Fruit fly (Drosophila melanogaster) whole organism, prepupa: ENCODE measurements around the gene RabX2.

Experiments used
- CG10631 ChIP-seq: fragments of 200-800 bp; sonication (Bioruptor generic); optimal IDR thresholded peaks from 2 replicates; lab custom pipeline; 2016; ENCODE audit warnings: missing biosample characterization, missing genetic modification characterization
- CG10669 ChIP-seq: fragments of 200-800 bp; sonication (Bioruptor generic); optimal IDR thresholded peaks from 3 replicates; lab custom pipeline; 2018; ENCODE audit warnings: missing biosample characterization, mild to moderate bottlenecking, missing genetic modification characterization, moderate library complexity
- CG11294 ChIP-seq: fragments of 200-800 bp; sonication (Bioruptor generic); IDR thresholded peaks from 2 replicates; pipeline ENCODE4 v1.3.6; 2022; ENCODE audit warnings: missing biosample characterization, missing genetic modification characterization
- CG11762 ChIP-seq: fragments of 200-800 bp; sonication (Bioruptor generic); optimal IDR thresholded peaks from 3 replicates; lab custom pipeline; 2016; ENCODE audit warnings: missing biosample characterization, missing genetic modification characterization; ENCODE audit not compliant: insufficient read depth
- CG11902 ChIP-seq: fragments of 200-800 bp; sonication (Bioruptor generic); optimal IDR thresholded peaks from 3 replicates; lab custom pipeline; 2016; ENCODE audit warnings: missing biosample characterization, missing genetic modification characterization
- CG1621 ChIP-seq: fragments of 200-800 bp; sonication (Bioruptor generic); optimal IDR thresholded peaks from 3 replicates; lab custom pipeline; 2018; ENCODE audit warnings: missing biosample characterization, mild to moderate bottlenecking, missing genetic modification characterization
- CG16779 ChIP-seq: fragments of 200-800 bp; sonication (Bioruptor generic); optimal IDR thresholded peaks from 3 replicates; lab custom pipeline; 2017; ENCODE audit warnings: missing biosample characterization, mild to moderate bottlenecking, missing genetic modification characterization
- CG3032 ChIP-seq: fragments of 200-800 bp; optimal IDR thresholded peaks from 2 replicates; lab custom pipeline; 2019; ENCODE audit warnings: missing biosample characterization, mild to moderate bottlenecking, missing genetic modification characterization, moderate library complexity
- CG6163 ChIP-seq: fragments of 200-800 bp; sonication (Bioruptor generic); IDR thresholded peaks from 3 replicates; pipeline ENCODE4 v1.3.6; 2022; ENCODE audit warnings: missing biosample characterization, missing genetic modification characterization
- CG6276 ChIP-seq: fragments of 200-800 bp; sonication (Bioruptor generic); optimal IDR thresholded peaks from 2 replicates; lab custom pipeline; 2017; ENCODE audit warnings: missing biosample characterization, mild to moderate bottlenecking, missing genetic modification characterization
- CG6792 ChIP-seq: fragments of 200-800 bp; sonication (Bioruptor generic); optimal IDR thresholded peaks from 3 replicates; lab custom pipeline; 2016; ENCODE audit warnings: missing biosample characterization, missing genetic modification characterization
- CG7368 ChIP-seq: fragments of 200-800 bp; sonication (Bioruptor generic); optimal IDR thresholded peaks from 3 replicates; lab custom pipeline; 2016; ENCODE audit warnings: missing biosample characterization, missing genetic modification characterization
- CG9139 ChIP-seq: fragments of 200-800 bp; sonication (Bioruptor generic); optimal IDR thresholded peaks from 3 replicates; lab custom pipeline; 2017; ENCODE audit warnings: missing biosample characterization, mild to moderate bottlenecking, missing genetic modification characterization
- Eip75B ChIP-seq: fragments of 200-800 bp; sonication (Bioruptor generic); optimal IDR thresholded peaks from 3 replicates; lab custom pipeline; 2016; ENCODE audit warnings: missing biosample characterization, missing genetic modification characterization
- Eip78C ChIP-seq: fragments of 200-800 bp; sonication (Bioruptor generic); peaks from one replicate; lab custom pipeline; 2016; ENCODE audit warnings: missing biosample characterization, missing genetic modification characterization
- Eip93F ChIP-seq: fragments of 200-800 bp; sonication (Bioruptor generic); optimal IDR thresholded peaks from 2 replicates; lab custom pipeline; 2016; ENCODE audit warnings: missing biosample characterization, mild to moderate bottlenecking, missing genetic modification characterization
- Hr39 ChIP-seq: fragments of 200-800 bp; sonication (Bioruptor generic); optimal IDR thresholded peaks from 2 replicates; lab custom pipeline; 2016; ENCODE audit warnings: missing biosample characterization, missing genetic modification characterization
- Hr4 ChIP-seq: fragments of 200-800 bp; sonication (Bioruptor generic); optimal IDR thresholded peaks from 3 replicates; lab custom pipeline; 2016; ENCODE audit warnings: missing biosample characterization, missing genetic modification characterization
- Lpt ChIP-seq: fragments of 200-800 bp; sonication (Bioruptor generic); optimal IDR thresholded peaks from 3 replicates; lab custom pipeline; 2016; ENCODE audit warnings: missing biosample characterization, missing genetic modification characterization
- Sox102F ChIP-seq: fragments of 200-800 bp; sonication (Bioruptor generic); optimal IDR thresholded peaks from 2 replicates; lab custom pipeline; 2016; ENCODE audit warnings: missing biosample characterization, mild to moderate bottlenecking, missing genetic modification characterization
- Sox14 ChIP-seq: fragments of 200-800 bp; sonication (Bioruptor generic); optimal IDR thresholded peaks from 3 replicates; lab custom pipeline; 2016; ENCODE audit warnings: missing biosample characterization, missing genetic modification characterization
- Sox15 ChIP-seq: fragments of 200-800 bp; sonication (Bioruptor generic); optimal IDR thresholded peaks from 3 replicates; lab custom pipeline; 2016; ENCODE audit warnings: missing biosample characterization, missing genetic modification characterization
- acj6 ChIP-seq: fragments of 200-800 bp; sonication (Bioruptor generic); optimal IDR thresholded peaks from 3 replicates; lab custom pipeline; 2016; ENCODE audit warnings: missing biosample characterization, missing genetic modification characterization
- cyc ChIP-seq: fragments of 200-800 bp; sonication (Bioruptor generic); optimal IDR thresholded peaks from 3 replicates; lab custom pipeline; 2016; ENCODE audit warnings: missing biosample characterization, missing genetic modification characterization
- dac ChIP-seq: fragments of 200-800 bp; sonication (Bioruptor generic); optimal IDR thresholded peaks from 2 replicates; lab custom pipeline; 2017; ENCODE audit warnings: missing biosample characterization, mild to moderate bottlenecking, missing genetic modification characterization
- eg ChIP-seq: fragments of 200-800 bp; sonication (Bioruptor generic); IDR thresholded peaks from 3 replicates; pipeline ENCODE4 v1.3.6; 2022; ENCODE audit warnings: missing biosample characterization, missing genetic modification characterization
- fd59A ChIP-seq: fragments of 200-800 bp; sonication (Bioruptor generic); optimal IDR thresholded peaks from 2 replicates; lab custom pipeline; 2017; ENCODE audit warnings: missing biosample characterization, mild to moderate bottlenecking, missing genetic modification characterization, missing genetic modification reagents
- fkh ChIP-seq: fragments of 200-800 bp; sonication (Bioruptor generic); optimal IDR thresholded peaks from 3 replicates; lab custom pipeline; 2017; ENCODE audit warnings: missing biosample characterization, mild to moderate bottlenecking, missing genetic modification characterization, moderate library complexity
- spab ChIP-seq: fragments of 200-800 bp; sonication (Bioruptor generic); optimal IDR thresholded peaks from 2 replicates; lab custom pipeline; 2017; ENCODE audit warnings: missing biosample characterization, mild to moderate bottlenecking, missing genetic modification characterization, missing genetic modification reagents
- svp ChIP-seq: fragments of 200-800 bp; sonication (Bioruptor generic); peaks from one replicate; lab custom pipeline; 2016; ENCODE audit warnings: missing biosample characterization, missing genetic modification characterization
- topi ChIP-seq: fragments of 200-800 bp; sonication (Bioruptor generic); optimal IDR thresholded peaks from 3 replicates; lab custom pipeline; 2016; ENCODE audit warnings: missing biosample characterization, missing genetic modification characterization
- vri ChIP-seq: fragments of 200-800 bp; sonication (Bioruptor generic); optimal IDR thresholded peaks from 3 replicates; lab custom pipeline; 2016; ENCODE audit warnings: missing biosample characterization, mild to moderate bottlenecking, missing genetic modification characterization

Gene RabX2

dm6 chrX:10417129-10417528 is at the start of gene RabX2:
RabX2 (plus strand) TSS chrX:10417429.
- TF ChIP-seq CG7368 (GFP tag; lab: Kevin White, UChicago) (no peak), vri (GFP tag; lab: Kevin White, UChicago) (no peak), spab (GFP tag; lab: Kevin White, UChicago) (no peak)
- TF ChIP-seq, all 60 proteins: peak for 0

dm6 chrX:10367801-10368203 is 49.4 kb upstream of the RabX2 start, which contains the start of gene CG17841:
CG17841 (plus strand) TSS chrX:10368052.
- TF ChIP-seq CG1621 (tag; lab: Kevin White, UChicago) (no peak), CG6163 (0 out of 3 replicates have a peak, but pooled peaks have one; percentile 11)

dm6 chrX:10369315-10369714 is 47.9 kb upstream of the RabX2 start:
- TF ChIP-seq CG11762 (GFP tag; lab: Kevin White, UChicago) (no peak), CG10669 (GFP tag; lab: Kevin White, UChicago) (no peak)

dm6 chrX:10369763-10370162 is 47.5 kb upstream of the RabX2 start:
- TF ChIP-seq vri (GFP tag; lab: Kevin White, UChicago) (peak; percentile 48), Eip75B (GFP tag; lab: Kevin White, UChicago) (no peak)

- no peak for TF ChIP-seq cyc
- TF ChIP-seq CG11902 (GFP tag; lab: Kevin White, UChicago): no peak
- no peak for TF ChIP-seq eg (GFP tag; lab: Robert Waterston, UW)
- TF ChIP-seq svp (GFP tag; lab: Kevin White, UChicago): peak; percentile 90
- TF ChIP-seq Sox14 (GFP tag; lab: Kevin White, UChicago): no peak
Measured at dm6 chrX:10370201-10371038, 46.8 kb upstream of the RabX2 start.

- TF ChIP-seq CG3032: no peak
- no peak for TF ChIP-seq CG6276
- no peak for TF ChIP-seq Hr4 (GFP tag; lab: Kevin White, UChicago)
- TF ChIP-seq CG11294 (GFP tag; lab: Robert Waterston, UW): no peak
- no peak for TF ChIP-seq CG16779
- TF ChIP-seq Eip93F: no peak
Measured at dm6 chrX:10375216-10375615, 42.0 kb upstream of the RabX2 start, which contains the start of the genes CG32686 and CG2898. CG32686 (minus strand) TSS chrX:10375316. CG2898 (plus strand) TSS chrX:10375374.

- TF ChIP-seq Sox15 (GFP tag; lab: Kevin White, UChicago) (no peak), Sox102F (GFP tag; lab: Kevin White, UChicago) (no peak), fd59A (GFP tag; lab: Kevin White, UChicago) (no peak), Hr39 (GFP tag; lab: Kevin White, UChicago) (no peak), Lpt (GFP tag; lab: Kevin White, UChicago) (no peak), acj6 (GFP tag; lab: Kevin White, UChicago) (no peak), fkh (GFP tag; lab: Kevin White, UChicago) (no peak)
Measured at dm6 chrX:10381252-10381651, 36.0 kb upstream of the RabX2 start, which contains the start of gene CG32681. CG32681 (minus strand) TSS chrX:10381352.

dm6 chrX:10384947-10385346 is 32.3 kb upstream of the RabX2 start:
- peak; percentile 75 for TF ChIP-seq fkh (GFP tag; lab: Kevin White, UChicago)
- peak; percentile 11 for TF ChIP-seq CG1621 (tag; lab: Kevin White, UChicago)
- no peak for TF ChIP-seq dac (GFP tag; lab: Kevin White, UChicago)
- TF ChIP-seq CG6792 (GFP tag; lab: Kevin White, UChicago): no peak
- TF ChIP-seq CG9139: no peak
- peak; percentile 15 for TF ChIP-seq Eip78C (GFP tag; lab: Kevin White, UChicago)
- no peak for TF ChIP-seq Sox14 (GFP tag; lab: Kevin White, UChicago)
- TF ChIP-seq topi (GFP tag; lab: Kevin White, UChicago): no peak
- no peak for TF ChIP-seq CG10631 (GFP tag; lab: Kevin White, UChicago)
